Worm (Caenorhabditis elegans): Measurements from ENCODE around the gene pid-5.
A peak's percentile ranks its signal among the peaks of the same experiment; 100 is the strongest.

pid-5 gene

ce11 chrV:4175624-4176023 is at the start of gene pid-5, which contains the start of gene coh-4:
Gene pid-5 (plus strand): TSS chrV:4175882.
Gene coh-4 (minus strand): TSS chrV:4175640.
- TF ChIP-seq unc-130 (GFP tag; optimal IDR thresholded peaks at IDR 0.05) (peak; percentile 90), ztf-7 (tag; optimal IDR thresholded peaks at IDR 0.05) (no peak), duxl-1 (tag; optimal IDR thresholded peaks at IDR 0.05; ENCODE audit: poor library complexity) (no peak), dve-1 (tag; optimal IDR thresholded peaks at IDR 0.05; ENCODE audit: insufficient read depth) (no peak), lin-38 (GFP tag; IDR thresholded peaks at IDR 0.05) (peak; percentile 81), nhr-28 (tag; optimal IDR thresholded peaks at IDR 0.05) (no peak), ceh-32 (tag; optimal IDR thresholded peaks at IDR 0.05; ENCODE audit: poor library complexity) (no peak), snpc-4 (tag; optimal IDR thresholded peaks at IDR 0.05) (no peak), Y48G9A.11 (GFP tag; IDR thresholded peaks at IDR 0.05) (peak; percentile 55; the same call in 1 of the 2 replicates), snpc-1.2 (GFP tag; IDR thresholded peaks at IDR 0.05) (peak; percentile 56; the same call in 1 of the 2 replicates), dmd-9 (GFP tag; IDR thresholded peaks at IDR 0.05) (no peak), cey-2 (tag; optimal IDR thresholded peaks at IDR 0.05; ENCODE audit: borderline replicate concordance, insufficient read depth) (no peak), nhr-76 (tag; optimal IDR thresholded peaks at IDR 0.05) (no peak), lin-29 (GFP tag; IDR thresholded peaks at IDR 0.05) (no peak), tra-1 (GFP tag; IDR thresholded peaks at IDR 0.05) (no peak), mdt-29 (GFP tag; IDR thresholded peaks at IDR 0.05) (0 out of 2 replicates have a peak, but pooled peaks have one; percentile 15), F49E8.2 (tag; optimal IDR thresholded peaks at IDR 0.05; ENCODE audit: borderline replicate concordance) (peak; percentile 93), zfp-2 (tag; optimal IDR thresholded peaks at IDR 0.05) (no peak)

ce11 chrV:4127435-4127834 is 48.2 kb upstream of the pid-5 start, which contains the start of gene T05B4.13:
Gene T05B4.13 (minus strand): TSS chrV:4127535.
- no peak for TF ChIP-seq hif-1 (tag; optimal IDR thresholded peaks at IDR 0.05)
- no peak for TF ChIP-seq daf-19 (GFP tag; conservative IDR thresholded peaks at IDR 0.05)
- no peak for TF ChIP-seq nhr-111 (GFP tag; optimal IDR thresholded peaks at IDR 0.05)
- no peak for TF ChIP-seq aha-1 (tag)
- no peak for TF ChIP-seq nhr-76 (tag; optimal IDR thresholded peaks at IDR 0.05)
- no peak for TF ChIP-seq spr-1 (tag; optimal IDR thresholded peaks at IDR 0.05)
- no peak for TF ChIP-seq skn-1 (tag; optimal IDR thresholded peaks at IDR 0.05)
- no peak for TF ChIP-seq unc-62 (GFP tag; optimal IDR thresholded peaks at IDR 0.05 in 1 of 2)
- TF ChIP-seq unc-62 (tag; optimal IDR thresholded peaks at IDR 0.05): no peak
- no peak for TF ChIP-seq dmd-6 (GFP tag; IDR thresholded peaks at IDR 0.05)
- TF ChIP-seq T20F7.1 (GFP tag; optimal IDR thresholded peaks at IDR 0.05): no peak
- no peak for TF ChIP-seq unc-39 (tag; optimal IDR thresholded peaks at IDR 0.05)
- TF ChIP-seq tag-97 (GFP tag; IDR thresholded peaks at IDR 0.05): no peak
- TF ChIP-seq madf-5 (GFP tag; IDR thresholded peaks at IDR 0.05): no peak
- no peak for TF ChIP-seq duxl-1 (tag; optimal IDR thresholded peaks at IDR 0.05; ENCODE audit: poor library complexity)
- TF ChIP-seq lir-3 (tag; optimal IDR thresholded peaks at IDR 0.05): no peak
- TF ChIP-seq Y5F2A.4 (GFP tag; optimal IDR thresholded peaks at IDR 0.05): no peak
- TF ChIP-seq nhr-25 (tag; optimal IDR thresholded peaks at IDR 0.05; ENCODE audit: borderline replicate concordance, insufficient read depth): no peak
- no peak for TF ChIP-seq cey-2 (tag; optimal IDR thresholded peaks at IDR 0.05; ENCODE audit: borderline replicate concordance, insufficient read depth)
- no peak for TF ChIP-seq ztf-11 (tag; optimal IDR thresholded peaks at IDR 0.05)
- TF ChIP-seq mdl-1 (tag; optimal IDR thresholded peaks at IDR 0.05): no peak

- TF ChIP-seq nhr-28 (tag; optimal IDR thresholded peaks at IDR 0.05): no peak
- no peak for TF ChIP-seq zip-2 (tag; optimal IDR thresholded peaks at IDR 0.05)
- no peak for TF ChIP-seq nhr-42 (GFP tag; IDR thresholded peaks at IDR 0.05)
- no peak for TF ChIP-seq Y5F2A.4 (GFP tag; optimal IDR thresholded peaks at IDR 0.05)
- TF ChIP-seq lin-13 (GFP tag; optimal IDR thresholded peaks at IDR 0.05): no peak
- no peak for TF ChIP-seq T26A8.4 (GFP tag; IDR thresholded peaks at IDR 0.05)
- TF ChIP-seq zip-11 (GFP tag; IDR thresholded peaks at IDR 0.05): no peak
- no peak for TF ChIP-seq nhr-10 (tag; optimal IDR thresholded peaks at IDR 0.05)
- TF ChIP-seq pqm-1 (tag; optimal IDR thresholded peaks at IDR 0.05): no peak
- TF ChIP-seq dve-1 (tag; optimal IDR thresholded peaks at IDR 0.05; ENCODE audit: insufficient read depth): no peak
- TF ChIP-seq snpc-4 (tag; optimal IDR thresholded peaks at IDR 0.05): no peak
- no peak for TF ChIP-seq fos-1 (tag; optimal IDR thresholded peaks at IDR 0.05)
- no peak for TF ChIP-seq ztf-11 (tag; optimal IDR thresholded peaks at IDR 0.05)
- no peak for TF ChIP-seq lin-39 (tag; optimal IDR thresholded peaks at IDR 0.05)
Measured at ce11 chrV:4129604-4130003, 46.1 kb upstream of the pid-5 start, which contains the start of gene phat-4. Gene phat-4 (plus strand): TSS chrV:4129904.

Measured in whole organism, L4 larva.